Worm (Caenorhabditis elegans) whole organism, young adult: ENCODE data around the gene ubq-1.
A peak's percentile ranks its signal among the peaks of the same experiment; 100 is the strongest.

Source experiments
- B0035.1 ChIP-seq: sonication (generic microtip); optimal IDR thresholded peaks from 2 replicates; lab custom pipeline; 2016; ENCODE audit warnings: missing genetic modification characterization, mild to moderate bottlenecking, missing compliant biosample characterization, missing genotype, missing genetic modification reagents
- B0261.1 ChIP-seq: sonication (generic microtip); optimal IDR thresholded peaks from 2 replicates; lab custom pipeline; 2016; ENCODE audit warnings: mild to moderate bottlenecking, missing genetic modification characterization, moderate library complexity, missing compliant biosample characterization
- B0336.3 ChIP-seq: fragments of 200-800 bp; sonication (Bioruptor generic); IDR thresholded peaks from 2 replicates; pipeline ENCODE4 v1.3.6; 2022; ENCODE audit warnings: missing genetic modification characterization, missing compliant biosample characterization
- C06A6.2 ChIP-seq: fragments of 200-800 bp; sonication (Bioruptor generic); conservative IDR thresholded peaks from 2 replicates; pipeline ENCODE4 v1.3.6; 2022; ENCODE audit warnings: missing genetic modification characterization, missing compliant biosample characterization
- D2030.7 ChIP-seq: fragments of 200-800 bp; sonication (Bioruptor generic); IDR thresholded peaks from 2 replicates; pipeline ENCODE4 v1.3.6; 2022; ENCODE audit warnings: missing genetic modification reagents, missing genetic modification characterization, missing compliant biosample characterization
- F23B12.7 ChIP-seq: sonication (generic microtip); optimal IDR thresholded peaks from 2 replicates; lab custom pipeline; 2017; ENCODE audit warnings: missing genetic modification characterization, mild to moderate bottlenecking, missing compliant biosample characterization, antibody characterized with exemption, moderate library complexity; ENCODE audit not compliant: insufficient read depth
- F39B2.1 ChIP-seq: fragments of 200-800 bp; sonication (Bioruptor generic); IDR thresholded peaks from 2 replicates; pipeline ENCODE4 v1.3.6; 2022; ENCODE audit warnings: missing genetic modification reagents, missing genetic modification characterization, missing compliant biosample characterization
- F57A8.1 ChIP-seq: fragments of 200-800 bp; sonication (Bioruptor generic); optimal IDR thresholded peaks from 2 replicates; lab custom pipeline; 2018; ENCODE audit warnings: mild to moderate bottlenecking, missing genetic modification characterization, moderate library complexity, missing compliant biosample characterization
- F57C9.4 ChIP-seq: sonication (generic microtip); optimal IDR thresholded peaks from 2 replicates; lab custom pipeline; 2017; ENCODE audit warnings: mild to moderate bottlenecking, missing genetic modification characterization, missing compliant biosample characterization
- aptf-3 ChIP-seq: fragments of 200-800 bp; sonication (Bioruptor generic); IDR thresholded peaks from 2 replicates; pipeline ENCODE4 v1.3.6; 2022; ENCODE audit warnings: missing genetic modification characterization, missing compliant biosample characterization
- attf-6 ChIP-seq: fragments of 200-800 bp; sonication (Bioruptor generic); IDR thresholded peaks from 2 replicates; pipeline ENCODE4 v1.3.6; 2022; ENCODE audit warnings: missing genetic modification reagents, missing genetic modification characterization, missing compliant biosample characterization
- bed-1 ChIP-seq: fragments of 200-800 bp; sonication (Bioruptor generic); IDR thresholded peaks from 2 replicates; pipeline ENCODE4 v1.3.6; 2022; ENCODE audit warnings: missing genetic modification reagents, missing genetic modification characterization, missing compliant biosample characterization
- ccch-3 ChIP-seq: fragments of 200-800 bp; sonication (Bioruptor generic); optimal IDR thresholded peaks from 2 replicates; lab custom pipeline; 2018; ENCODE audit warnings: mild to moderate bottlenecking, missing genetic modification characterization, missing compliant biosample characterization
- ceh-40 ChIP-seq: fragments of 200-800 bp; sonication (Bioruptor generic); IDR thresholded peaks from 2 replicates; pipeline ENCODE4 v1.3.6; 2022; ENCODE audit warnings: missing genetic modification characterization, missing compliant biosample characterization
- ceh-91 ChIP-seq: fragments of 200-800 bp; sonication (Bioruptor generic); IDR thresholded peaks from 2 replicates; pipeline ENCODE4 v1.3.6; 2022; ENCODE audit warnings: missing genetic modification reagents, missing genetic modification characterization, missing compliant biosample characterization
- chd-7 ChIP-seq: sonication (generic microtip); optimal IDR thresholded peaks from 2 replicates; lab custom pipeline; 2016; ENCODE audit warnings: mild to moderate bottlenecking, missing genetic modification characterization, moderate library complexity, missing compliant biosample characterization
- die-1 ChIP-seq: sonication (generic microtip); optimal IDR thresholded peaks from 2 replicates; lab custom pipeline; 2016; ENCODE audit warnings: missing genotype, mild to moderate bottlenecking, missing genetic modification characterization, missing compliant biosample characterization
- dox-1 ChIP-seq: fragments of 200-800 bp; sonication (Bioruptor generic); IDR thresholded peaks from 2 replicates; pipeline ENCODE4 v1.3.6; 2022; ENCODE audit warnings: missing genetic modification reagents, missing genetic modification characterization, missing compliant biosample characterization
- efl-1 ChIP-seq: fragments of 150-350 bp; optimal IDR thresholded peaks from 2 replicates; lab custom pipeline; 2014; ENCODE audit warnings: missing biosample characterization, missing genetic modification reagents, missing genetic modification characterization
- ekl-4 ChIP-seq: fragments of 200-800 bp; sonication (Bioruptor generic); IDR thresholded peaks from 2 replicates; pipeline ENCODE4 v1.3.6; 2022; ENCODE audit warnings: missing genetic modification reagents, missing genetic modification characterization, missing compliant biosample characterization
- hmg-1.2 ChIP-seq: fragments of 200-800 bp; sonication (Bioruptor generic); IDR thresholded peaks from 2 replicates; pipeline ENCODE4 v1.3.6; 2022; ENCODE audit warnings: missing genetic modification reagents, missing genetic modification characterization, missing compliant biosample characterization
- hrde-1 ChIP-seq: sonication (generic microtip); optimal IDR thresholded peaks from 2 replicates; lab custom pipeline; 2016; ENCODE audit warnings: missing genetic modification characterization, mild to moderate bottlenecking, missing compliant biosample characterization, moderate library complexity, missing genotype, missing genetic modification reagents, borderline replicate concordance
- hsf-1 ChIP-seq: fragments of 200-800 bp; sonication (Bioruptor generic); IDR thresholded peaks from 2 replicates; pipeline ENCODE4 v1.3.6; 2022; ENCODE audit warnings: missing genetic modification reagents, missing genetic modification characterization, missing compliant biosample characterization
- let-607 ChIP-seq, 2 experiments: fragments of 200-800 bp in 1 of 2; sonication (Bioruptor generic) in 1 of 2; sonication (generic microtip) in 1 of 2; optimal IDR thresholded peaks; 2 replicates each; lab custom pipeline; 2016 to 2018; ENCODE audit warnings: mild to moderate bottlenecking in 2 of 2, missing compliant biosample characterization in 2 of 2, missing genetic modification characterization in 2 of 2, moderate library complexity in 2 of 2, missing genotype in 1 of 2
- lin-35 ChIP-seq, 3 experiments: fragments of 150-350 bp in 2 of 3; sonication (generic microtip) in 1 of 3; optimal IDR thresholded peaks; 2 replicates each; lab custom pipeline; 2014 to 2018; ENCODE audit warnings: missing biosample characterization in 3 of 3, missing genetic modification characterization in 3 of 3, missing genetic modification reagents in 3 of 3
- lin-40 ChIP-seq: sonication (generic microtip); optimal IDR thresholded peaks from 2 replicates; lab custom pipeline; 2016; ENCODE audit warnings: missing genetic modification characterization, mild to moderate bottlenecking, missing compliant biosample characterization, missing genotype, missing genetic modification reagents
- lin-54 ChIP-seq: fragments of 200-800 bp; sonication (Bioruptor generic); optimal IDR thresholded peaks from 2 replicates; lab custom pipeline; 2018; ENCODE audit warnings: mild to moderate bottlenecking, missing genetic modification characterization, missing compliant biosample characterization
- lsy-27 ChIP-seq: sonication (generic microtip); optimal IDR thresholded peaks from 2 replicates; lab custom pipeline; 2017; ENCODE audit warnings: missing genetic modification characterization, mild to moderate bottlenecking, missing compliant biosample characterization, antibody characterized with exemption, missing genotype, borderline replicate concordance; ENCODE audit not compliant: insufficient read depth
- madf-3 ChIP-seq: fragments of 200-800 bp; sonication (Bioruptor generic); IDR thresholded peaks from 2 replicates; pipeline ENCODE4 v1.3.6; 2022; ENCODE audit warnings: missing genetic modification reagents, missing genetic modification characterization, missing compliant biosample characterization
- madf-6 ChIP-seq: fragments of 200-800 bp; sonication (Bioruptor generic); IDR thresholded peaks from 2 replicates; pipeline ENCODE4 v1.3.6; 2022; ENCODE audit warnings: missing genetic modification reagents, missing genetic modification characterization, missing compliant biosample characterization
- mes-4 ChIP-seq: sonication (generic microtip); optimal IDR thresholded peaks from 2 replicates; lab custom pipeline; 2016; ENCODE audit warnings: missing genotype, missing genetic modification characterization, missing compliant biosample characterization
- mxl-1 ChIP-seq: sonication (generic microtip); optimal IDR thresholded peaks from 2 replicates; lab custom pipeline; 2016; ENCODE audit warnings: missing genetic modification characterization, missing compliant biosample characterization
- nfyb-1 ChIP-seq: fragments of 200-800 bp; sonication (Bioruptor generic); IDR thresholded peaks from 2 replicates; pipeline ENCODE4 v1.3.6; 2022; ENCODE audit warnings: missing genetic modification reagents, missing genetic modification characterization, missing compliant biosample characterization
- nhr-80 ChIP-seq: sonication (generic microtip); optimal IDR thresholded peaks from 2 replicates; lab custom pipeline; 2016; ENCODE audit warnings: missing genetic modification characterization, missing compliant biosample characterization
- nhr-90 ChIP-seq: sonication (generic microtip); optimal IDR thresholded peaks from 2 replicates; lab custom pipeline; 2016; ENCODE audit warnings: missing genotype, mild to moderate bottlenecking, missing genetic modification characterization, missing compliant biosample characterization
- pbrm-1 ChIP-seq: fragments of 200-800 bp; sonication (Bioruptor generic); IDR thresholded peaks from 2 replicates; pipeline ENCODE4 v1.3.6; 2022; ENCODE audit warnings: missing genetic modification reagents, missing genetic modification characterization, missing compliant biosample characterization
- rpc-1 ChIP-seq, 2 experiments: fragments of 150-350 bp in 1 of 2; sonication (generic microtip) in 1 of 2; optimal IDR thresholded peaks; 2 replicates each; lab custom pipeline; 2014 to 2018; ENCODE audit warnings: missing biosample characterization in 1 of 2, missing genetic modification characterization in 1 of 2, missing genetic modification reagents in 1 of 2, missing genotype in 1 of 2
- sdz-38 ChIP-seq: sonication (generic microtip); optimal IDR thresholded peaks from 2 replicates; lab custom pipeline; 2016; ENCODE audit warnings: missing genotype, missing genetic modification characterization, missing compliant biosample characterization
- sea-2 ChIP-seq: fragments of 200-800 bp; sonication (Bioruptor generic); IDR thresholded peaks from 2 replicates; pipeline ENCODE4 v1.3.6; 2022; ENCODE audit warnings: missing genetic modification characterization, missing compliant biosample characterization
- tlf-1 ChIP-seq: fragments of 200-800 bp; sonication (Bioruptor generic); optimal IDR thresholded peaks from 2 replicates; lab custom pipeline; 2018; ENCODE audit warnings: mild to moderate bottlenecking, missing genetic modification characterization, missing compliant biosample characterization
- unc-130 ChIP-seq: sonication (generic microtip); optimal IDR thresholded peaks from 2 replicates; lab custom pipeline; 2016; ENCODE audit warnings: missing genetic modification reagents, missing genetic modification characterization, missing compliant biosample characterization
- zim-3 ChIP-seq: sonication (generic microtip); optimal IDR thresholded peaks from 2 replicates; lab custom pipeline; 2017; ENCODE audit warnings: mild to moderate bottlenecking, missing genetic modification characterization, moderate library complexity, missing compliant biosample characterization
- ztf-26 ChIP-seq: sonication (generic microtip); optimal IDR thresholded peaks from 2 replicates; lab custom pipeline; 2017; ENCODE audit warnings: missing genetic modification characterization, missing compliant biosample characterization

Gene ubq-1

DNA sequence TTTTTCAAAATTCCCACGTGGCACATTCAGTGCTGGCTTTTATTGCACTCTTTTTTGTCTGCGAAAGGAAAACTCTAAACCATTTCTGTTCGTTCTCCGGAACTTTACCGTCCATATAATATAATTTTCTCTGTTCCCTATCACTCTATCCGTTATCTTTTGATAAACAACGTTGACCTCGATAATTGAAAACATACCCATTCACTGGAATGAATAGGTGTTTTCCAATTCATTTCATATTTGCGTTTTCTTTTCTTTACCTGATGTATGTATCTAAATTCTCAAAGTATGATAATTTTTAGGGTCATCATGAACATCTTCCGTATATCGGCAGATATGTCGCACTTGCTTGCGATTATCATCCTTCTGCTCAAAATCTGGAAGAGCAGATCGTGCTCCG lies 33.3 kb upstream of the ubq-1 start, which contains the start of gene erd-2.2:
erd-2.2 (plus strand) TSS at position 301 of the 400 bp plus-strand sequence.
- no peak for TF ChIP-seq sea-2 (GFP tag; lab: Robert Waterston, UW)
- no peak for TF ChIP-seq die-1 (tag; lab: Kevin White, UChicago)
- no peak for TF ChIP-seq F23B12.7 (tag; lab: Kevin White, UChicago)
- TF ChIP-seq pbrm-1, result no peak

DNA sequence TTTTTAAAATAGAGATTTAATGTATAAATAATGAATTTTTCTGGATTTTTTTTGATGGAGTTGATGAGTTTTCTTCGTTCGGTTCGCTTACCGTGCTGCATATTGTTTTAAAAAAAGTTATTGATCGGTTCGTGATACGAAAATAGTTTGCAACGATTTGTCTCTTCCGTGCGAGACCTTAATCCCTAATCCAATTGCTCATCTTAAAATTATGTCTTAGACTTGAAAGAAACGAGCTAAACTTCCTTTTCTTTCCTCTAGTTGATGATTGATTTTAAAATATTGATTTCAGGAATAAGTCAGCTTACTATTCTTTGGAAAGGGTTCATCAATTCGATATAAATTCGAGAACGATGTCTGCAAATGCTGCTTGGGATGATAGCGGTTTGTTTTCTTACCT lies 31.6 kb upstream of the ubq-1 start, which contains the start of gene C28H8.3:
C28H8.3 (plus strand) TSS at position 293 of the 400 bp plus-strand sequence.
- TF ChIP-seq nfyb-1 (GFP tag; lab: Robert Waterston, UW), result peak; percentile 40; the same call in 1 of the 2 replicates
- TF ChIP-seq bed-1 (GFP tag; lab: Robert Waterston, UW), result no peak
- peak; percentile 19; the same call in 1 of the 2 replicates for TF ChIP-seq hmg-1.2 (GFP tag; lab: Robert Waterston, UW)
- TF ChIP-seq tlf-1, result no peak
- peak; percentile 53 for TF ChIP-seq hsf-1 (GFP tag; lab: Robert Waterston, UW)
- no peak for TF ChIP-seq lin-54 (GFP tag; lab: Kevin White, UChicago)
- TF ChIP-seq zim-3 (tag; lab: Kevin White, UChicago), result no peak

DNA sequence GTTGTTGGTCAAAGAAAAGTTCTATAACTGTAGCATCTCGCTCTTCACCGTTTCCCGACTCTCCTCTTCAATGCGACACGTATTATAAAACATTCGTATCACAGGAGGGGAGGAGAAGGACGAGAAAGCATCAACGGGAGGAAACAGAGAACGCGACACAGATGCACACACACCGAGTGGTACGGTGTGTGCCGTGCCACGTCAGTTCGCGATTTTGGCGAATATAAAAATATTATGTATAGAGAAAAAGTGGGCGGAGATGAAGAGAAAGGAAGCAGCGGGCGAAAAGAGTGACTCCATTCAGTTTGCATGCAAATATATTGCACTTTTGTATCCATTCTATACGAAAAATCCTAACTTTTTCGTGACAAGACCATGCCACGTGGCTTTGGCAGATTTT lies 25.3 kb upstream of the ubq-1 start:
- no peak; the same call in 1 of the 2 replicates for TF ChIP-seq B0336.3
- TF ChIP-seq ztf-26 (tag; lab: Kevin White, UChicago), result no peak
- TF ChIP-seq F39B2.1 (GFP tag; lab: Robert Waterston, UW), result no peak
- 0 out of 2 replicates have a peak, but pooled peaks have one; percentile 35 for TF ChIP-seq D2030.7
- TF ChIP-seq B0261.1 (tag; lab: Kevin White, UChicago), result no peak
- no peak for TF ChIP-seq C06A6.2 (GFP tag; lab: Robert Waterston, UW)
- peak; percentile 33 for TF ChIP-seq lin-54 (GFP tag; lab: Kevin White, UChicago)
- no peak for TF ChIP-seq aptf-3 (GFP tag; lab: Robert Waterston, UW)
- peak; percentile 23; the same call in 1 of the 2 replicates for TF ChIP-seq madf-6 (GFP tag; lab: Robert Waterston, UW)
- no peak for TF ChIP-seq lsy-27 (tag; lab: Kevin White, UChicago)
- TF ChIP-seq ekl-4, result no peak
- TF ChIP-seq ccch-3 (GFP tag; lab: Kevin White, UChicago), result no peak
- TF ChIP-seq hmg-1.2 (GFP tag; lab: Robert Waterston, UW), result peak; percentile 26; the same call in 1 of the 2 replicates
- TF ChIP-seq pbrm-1, result no peak
- peak; percentile 50 for TF ChIP-seq hrde-1 (tag; lab: Kevin White, UChicago)
- TF ChIP-seq mes-4 (tag; lab: Kevin White, UChicago), result peak; percentile 1
- TF ChIP-seq chd-7, result no peak
- TF ChIP-seq lin-40 (tag; lab: Kevin White, UChicago), result no peak
- no peak for TF ChIP-seq nhr-90 (tag; lab: Kevin White, UChicago)
- peak; percentile 40; the same call in 1 of the 2 replicates for TF ChIP-seq dox-1 (GFP tag; lab: Robert Waterston, UW)
- no peak for TF ChIP-seq attf-6
- no peak for TF ChIP-seq lin-35 (GFP tag; optimal IDR thresholded peaks at IDR 0.05; lab: Kevin White, UChicago)
- TF ChIP-seq rpc-1 (optimal IDR thresholded peaks at IDR 0.05; lab: Kevin White, UChicago), result no peak
- no peak for TF ChIP-seq rpc-1 (tag; optimal IDR thresholded peaks at IDR 0.05; lab: Kevin White, UChicago)
- no peak for TF ChIP-seq F57C9.4 (tag; lab: Kevin White, UChicago)
- no peak for TF ChIP-seq F23B12.7 (tag; lab: Kevin White, UChicago)
- TF ChIP-seq die-1 (tag; lab: Kevin White, UChicago), result peak; percentile 12
- no peak for TF ChIP-seq sdz-38 (tag; lab: Kevin White, UChicago)
- no peak for TF ChIP-seq F57A8.1 (GFP tag; lab: Kevin White, UChicago)
- TF ChIP-seq nfyb-1 (GFP tag; lab: Robert Waterston, UW), result peak; percentile 54; the same call in 1 of the 2 replicates
- peak; percentile 67 for TF ChIP-seq nhr-80 (tag; lab: Kevin White, UChicago)
- TF ChIP-seq unc-130, result no peak
- TF ChIP-seq madf-3, result no peak
- TF ChIP-seq ceh-91 (GFP tag; lab: Robert Waterston, UW), result no peak
- no peak for TF ChIP-seq ceh-40
- TF ChIP-seq efl-1, result no peak
- no peak for TF ChIP-seq mxl-1 (tag; lab: Kevin White, UChicago)
- TF ChIP-seq let-607 (tag; optimal IDR thresholded peaks at IDR 0.05; lab: Kevin White, UChicago), result peak; percentile 77 to 79
- no peak for TF ChIP-seq B0035.1 (tag; lab: Kevin White, UChicago)
